Worm (Caenorhabditis elegans) whole organism, L4/young adult: ENCODE results near the gene ZK742.7.

Experiments used
- W03F9.2 ChIP-seq: fragments of 150-350 bp; optimal IDR thresholded peaks from 2 replicates; lab custom pipeline; 2014; ENCODE audit warnings: missing biosample characterization, missing genetic modification characterization
- dao-5 ChIP-seq: sonication (generic microtip); optimal IDR thresholded peaks from 2 replicates; lab custom pipeline; 2016; ENCODE audit warnings: missing genotype, missing genetic modification characterization, moderate library complexity, missing compliant biosample characterization
- him-1 ChIP-seq: sonication (generic microtip); optimal IDR thresholded peaks from 2 replicates; lab custom pipeline; 2016; ENCODE audit warnings: missing genotype, missing genetic modification reagents, missing genetic modification characterization, missing compliant biosample characterization

ZK742.7 gene

ce11 chrV:7847687-7848086, 49.5 kb downstream of the ZK742.7 start:
- TF ChIP-seq dao-5 (no peak), W03F9.2 (tag; lab: Kevin White, UChicago) (no peak), him-1 (no peak)

- TF ChIP-seq dao-5: no peak
- no peak for TF ChIP-seq W03F9.2 (tag; lab: Kevin White, UChicago)
- TF ChIP-seq him-1: no peak
Measured at ce11 chrV:7848251-7848650, 50.1 kb downstream of the ZK742.7 start.
